Worm (Caenorhabditis elegans): ENCODE measurements around the gene F54D10.4.

- no peak for TF ChIP-seq ceh-45 (GFP tag; IDR thresholded peaks at IDR 0.05)
- TF ChIP-seq tbx-7 (tag; optimal IDR thresholded peaks at IDR 0.05), result no peak
- TF ChIP-seq elt-2 (tag; optimal IDR thresholded peaks at IDR 0.05), result no peak
- no peak for TF ChIP-seq npax-4 (tag; optimal IDR thresholded peaks at IDR 0.05)
Observed at ce11 chrII:3787151-3787550, 19.7 kb downstream of the F54D10.4 start, which contains the start of gene T24E12.13.

Measured in whole organism, late embryonic.